Worm (Caenorhabditis elegans): Measurements from ENCODE around the gene sre-3.
A peak's percentile ranks its signal among the peaks of the same experiment; 100 is the strongest.

The sre-3 gene

ce11 chrII:7402625-7403024, 17.1 kb downstream of the sre-3 start, which contains the start of gene nas-7:
TSS of gene nas-7 (minus strand) at chrII:7402725.
- TF ChIP-seq sea-2 (GFP tag; optimal IDR thresholded peaks at IDR 0.05) (no peak), daf-12 (tag; optimal IDR thresholded peaks at IDR 0.05) (no peak), fkh-10 (GFP tag; optimal IDR thresholded peaks at IDR 0.05) (no peak), pqm-1 (tag; optimal IDR thresholded peaks at IDR 0.05) (no peak), jun-1 (tag; optimal IDR thresholded peaks at IDR 0.05) (no peak)

- TF ChIP-seq fkh-10 (GFP tag; optimal IDR thresholded peaks at IDR 0.05) (no peak), snpc-4 (tag; optimal IDR thresholded peaks at IDR 0.05) (no peak), lin-39 (tag; optimal IDR thresholded peaks at IDR 0.05) (no peak), nhr-25 (tag; optimal IDR thresholded peaks at IDR 0.05) (peak; percentile 99), nhr-77 (tag; optimal IDR thresholded peaks at IDR 0.05) (no peak), pqm-1 (tag; optimal IDR thresholded peaks at IDR 0.05) (no peak), fos-1 (tag; optimal IDR thresholded peaks at IDR 0.05) (no peak), pha-4 (tag; optimal IDR thresholded peaks at IDR 0.05) (no peak), nhr-28 (tag; optimal IDR thresholded peaks at IDR 0.05) (no peak), nhr-76 (tag; optimal IDR thresholded peaks at IDR 0.05) (no peak), daf-12 (tag; optimal IDR thresholded peaks at IDR 0.05) (no peak), eor-1 (tag; optimal IDR thresholded peaks at IDR 0.05) (no peak), sea-2 (GFP tag; optimal IDR thresholded peaks at IDR 0.05) (no peak), zag-1 (tag; optimal IDR thresholded peaks at IDR 0.05) (no peak), mml-1 (tag; optimal IDR thresholded peaks at IDR 0.05) (no peak), elt-1 (tag; optimal IDR thresholded peaks at IDR 0.05) (peak; percentile 56), nhr-237 (tag; optimal IDR thresholded peaks at IDR 0.05) (no peak), skn-1 (tag; optimal IDR thresholded peaks at IDR 0.05) (no peak), nfya-1 (tag; optimal IDR thresholded peaks at IDR 0.05; ENCODE audit: insufficient read depth) (peak; percentile 35), nhr-43 (tag; optimal IDR thresholded peaks at IDR 0.05; ENCODE audit: poor library complexity, severe bottlenecking) (peak; percentile 19), ztf-4 (tag; optimal IDR thresholded peaks at IDR 0.05) (no peak), elt-3 (tag; optimal IDR thresholded peaks at IDR 0.05) (no peak)
Measured at ce11 chrII:7404001-7404400, 18.5 kb downstream of the sre-3 start.

- TF ChIP-seq nhr-76 (tag; optimal IDR thresholded peaks at IDR 0.05) (no peak), R02D3.7 (tag; optimal IDR thresholded peaks at IDR 0.05) (no peak), nhr-67 (tag; optimal IDR thresholded peaks at IDR 0.05) (no peak), egl-5 (tag; optimal IDR thresholded peaks at IDR 0.05) (no peak), unc-62 (GFP tag; optimal IDR thresholded peaks at IDR 0.05) (no peak), elt-3 (tag; optimal IDR thresholded peaks at IDR 0.05) (peak in 2 of 3 experiments; percentile 81 to 91), nfya-1 (tag; optimal IDR thresholded peaks at IDR 0.05; ENCODE audit: insufficient read depth) (no peak), nhr-23 (tag; optimal IDR thresholded peaks at IDR 0.05) (peak; percentile 45), pqm-1 (tag; optimal IDR thresholded peaks at IDR 0.05) (no peak), nhr-25 (tag; optimal IDR thresholded peaks at IDR 0.05) (peak; percentile 94)
Measured at ce11 chrII:7405262-7405661, 19.7 kb downstream of the sre-3 start.

- TF ChIP-seq nfya-1 (tag; optimal IDR thresholded peaks at IDR 0.05; ENCODE audit: insufficient read depth) (no peak), skn-1 (tag; optimal IDR thresholded peaks at IDR 0.05) (no peak), ztf-11 (tag; optimal IDR thresholded peaks at IDR 0.05) (no peak), unc-39 (tag; optimal IDR thresholded peaks at IDR 0.05) (no peak), unc-62 (GFP tag; optimal IDR thresholded peaks at IDR 0.05) (no peak), elt-2 (tag; optimal IDR thresholded peaks at IDR 0.05) (no peak), fkh-2 (tag; optimal IDR thresholded peaks at IDR 0.05) (no peak), mdl-1 (tag; optimal IDR thresholded peaks at IDR 0.05) (no peak), elt-1 (tag; optimal IDR thresholded peaks at IDR 0.05) (no peak)
Measured at ce11 chrII:7406438-7406837, 20.9 kb downstream of the sre-3 start.

- no peak for TF ChIP-seq jun-1 (tag; optimal IDR thresholded peaks at IDR 0.05)
- TF ChIP-seq aly-2 (tag; optimal IDR thresholded peaks at IDR 0.05), result no peak
- no peak for TF ChIP-seq elt-1 (tag; optimal IDR thresholded peaks at IDR 0.05)
Measured at ce11 chrII:7408192-7408591, 22.6 kb downstream of the sre-3 start, which contains the start of gene srd-55. TSS of gene srd-55 (plus strand) at chrII:7408492.

Measured in whole organism, L3 larva.